Fruit fly (Drosophila melanogaster) whole organism, wandering third instar larva: Measurements from ENCODE around the gene CG31926.

Experiments
- Hnf4 ChIP-seq: fragments of 200-800 bp; sonication (Bioruptor generic); optimal IDR thresholded peaks from 2 replicates; lab custom pipeline; 2016; ENCODE audit warnings: missing biosample characterization, mild to moderate bottlenecking, missing genetic modification characterization
- h ChIP-seq: fragments of 200-800 bp; sonication (Bioruptor generic); optimal IDR thresholded peaks from 3 replicates; lab custom pipeline; 2016; ENCODE audit warnings: missing biosample characterization, mild to moderate bottlenecking, missing genetic modification characterization
- psq ChIP-seq: fragments of 200-800 bp; sonication (Bioruptor generic); optimal IDR thresholded peaks from 3 replicates; lab custom pipeline; 2017; ENCODE audit warnings: missing biosample characterization, mild to moderate bottlenecking, missing genetic modification characterization, moderate library complexity

DNA sequence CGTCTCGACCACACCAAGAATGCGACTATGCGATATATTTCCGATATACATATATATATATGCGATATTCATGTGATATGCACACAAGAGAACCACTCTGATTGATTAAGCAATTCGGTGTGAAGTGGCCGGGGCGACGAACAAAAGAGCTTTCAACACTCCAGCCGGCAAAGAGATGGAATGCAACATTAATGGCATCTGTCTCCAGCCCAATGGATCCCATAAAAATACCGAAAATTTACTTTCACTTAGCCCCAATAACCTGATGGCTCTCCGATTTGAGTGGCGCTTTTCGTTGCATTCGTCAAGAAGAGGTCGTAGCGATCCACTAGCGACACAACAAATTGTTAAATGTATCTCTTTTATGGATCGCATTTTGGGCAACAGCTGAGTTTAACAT is 48.5 kb upstream of the CG31926 start:
- no peak for TF ChIP-seq h
- no peak for TF ChIP-seq psq (GFP tag; lab: Kevin White, UChicago)
- TF ChIP-seq Hnf4 (GFP tag; lab: Kevin White, UChicago), result no peak
